Fruit fly (Drosophila melanogaster) S2 (cell line): Measurements from ENCODE around the gene galene.

ENCODE experiments used
- CG8478 ChIP-seq: fragments of >200 bp; optimal IDR thresholded peaks from 2 replicates; lab custom pipeline; 2018
- CTCF ChIP-seq, 2 experiments: fragments of >200 bp; optimal IDR thresholded peaks; 2 replicates each; lab custom pipeline; 2018

The galene gene

dm6 chr3L:1264998-1265397 is 29.5 kb downstream of the galene start:
- no peak for TF ChIP-seq CG8478 (lab: Kevin White, UChicago)
- TF ChIP-seq CTCF (optimal IDR thresholded peaks at IDR 0.05; lab: Kevin White, UChicago), result no peak

dm6 chr3L:1265423-1266002 is 30.0 kb downstream of the galene start:
- TF ChIP-seq CG8478 (lab: Kevin White, UChicago) (no peak), CTCF (optimal IDR thresholded peaks at IDR 0.05; lab: Kevin White, UChicago) (no peak)

- no peak for TF ChIP-seq CTCF (optimal IDR thresholded peaks at IDR 0.05; lab: Kevin White, UChicago)
- TF ChIP-seq CG8478 (lab: Kevin White, UChicago), result no peak
Measured at dm6 chr3L:1269013-1269412, 33.5 kb downstream of the galene start.

- TF ChIP-seq CG8478 (lab: Kevin White, UChicago) (no peak), CTCF (optimal IDR thresholded peaks at IDR 0.05; lab: Kevin White, UChicago) (no peak)
Measured at dm6 chr3L:1275767-1276166, 40.2 kb downstream of the galene start, which contains the start of gene CG32333. Gene CG32333 (plus strand): TSS chr3L:1275956.

dm6 chr3L:1277937-1278336 is 42.4 kb downstream of the galene start:
- TF ChIP-seq CG8478 (lab: Kevin White, UChicago), result no peak
- TF ChIP-seq CTCF (optimal IDR thresholded peaks at IDR 0.05; lab: Kevin White, UChicago), result no peak

- TF ChIP-seq CG8478 (lab: Kevin White, UChicago) (no peak), CTCF (optimal IDR thresholded peaks at IDR 0.05; lab: Kevin White, UChicago) (no peak)
Measured at dm6 chr3L:1279685-1280084, 44.2 kb downstream of the galene start.

- TF ChIP-seq CTCF (optimal IDR thresholded peaks at IDR 0.05; lab: Kevin White, UChicago), result no peak
- no peak for TF ChIP-seq CG8478 (lab: Kevin White, UChicago)
Measured at dm6 chr3L:1280890-1281622, 45.5 kb downstream of the galene start.
